Worm (Caenorhabditis elegans): ENCODE data around the gene dcn-1.

dcn-1 gene

ce11 chrIII:4289952-4290351 lies 23.8 kb upstream of the dcn-1 start:
- TF ChIP-seq akir-1 (GFP tag; optimal IDR thresholded peaks at IDR 0.05) = no peak
- no peak for TF ChIP-seq T07F8.4 (tag; optimal IDR thresholded peaks at IDR 0.05)
- TF ChIP-seq pha-4 (tag; optimal IDR thresholded peaks at IDR 0.05) = no peak
- TF ChIP-seq T26A5.8 (tag; optimal IDR thresholded peaks at IDR 0.05) = no peak
- TF ChIP-seq dpl-1 (GFP tag; optimal IDR thresholded peaks at IDR 0.05) = no peak
- no peak for TF ChIP-seq ceh-27 (GFP tag; optimal IDR thresholded peaks at IDR 0.05)
- TF ChIP-seq B0035.1 (tag; optimal IDR thresholded peaks at IDR 0.05) = no peak
- TF ChIP-seq ceh-40 (GFP tag; IDR thresholded peaks at IDR 0.05) = no peak
- no peak for TF ChIP-seq K12H6.12 (tag; optimal IDR thresholded peaks at IDR 0.05)
- TF ChIP-seq snpc-4 (GFP tag; optimal IDR thresholded peaks at IDR 0.05) = no peak
- no peak for TF ChIP-seq snpc-4 (tag; optimal IDR thresholded peaks at IDR 0.05)
- no peak for TF ChIP-seq madf-3 (GFP tag; IDR thresholded peaks at IDR 0.05)
- no peak for TF ChIP-seq mcd-1 (GFP tag; IDR thresholded peaks at IDR 0.05)
- no peak for TF ChIP-seq dpff-1 (tag; optimal IDR thresholded peaks at IDR 0.05)

DNA sequence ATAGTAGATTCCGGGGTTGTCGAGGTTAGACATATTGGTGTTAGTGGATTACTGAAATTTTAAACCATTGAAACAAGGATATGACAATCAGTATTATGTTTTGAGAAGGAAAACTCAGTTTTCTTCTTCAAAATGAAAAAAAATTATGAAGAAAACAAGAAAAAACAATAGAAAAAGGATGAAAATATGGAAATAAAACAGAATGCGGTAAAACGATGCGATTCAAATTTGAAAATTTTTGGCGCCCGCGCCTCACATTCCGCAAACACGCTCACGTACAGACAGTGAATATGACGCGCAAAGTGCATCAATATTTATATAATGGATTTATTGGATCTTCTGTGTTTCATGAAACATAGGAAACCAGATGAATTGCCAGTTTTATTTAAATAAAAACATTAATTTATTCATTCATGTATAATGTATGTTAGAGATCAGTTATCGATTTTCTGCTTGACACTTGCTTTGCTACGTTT lies 22.5 kb upstream of the dcn-1 start, which contains the start of gene mcm-5:
TSS of gene mcm-5 (minus strand) at position 51 of the 476 bp plus-strand sequence.
- no peak for TF ChIP-seq F39B2.1 (GFP tag; IDR thresholded peaks at IDR 0.05)
- peak; percentile 74; the same call in 1 of the 2 replicates for TF ChIP-seq D2030.7 (GFP tag; IDR thresholded peaks at IDR 0.05)
- peak; percentile 85 for TF ChIP-seq madf-3 (GFP tag; IDR thresholded peaks at IDR 0.05)
- TF ChIP-seq xnd-1 (tag; optimal IDR thresholded peaks at IDR 0.05) = peak; percentile 59
- TF ChIP-seq snpc-4 (GFP tag; optimal IDR thresholded peaks at IDR 0.05) = peak; percentile 9
- TF ChIP-seq snpc-4 (tag; optimal IDR thresholded peaks at IDR 0.05) = no peak
- no peak for TF ChIP-seq K11D2.4 (GFP tag; IDR thresholded peaks at IDR 0.05)
- TF ChIP-seq hsf-1 (GFP tag; IDR thresholded peaks at IDR 0.05) = 0 out of 2 replicates have a peak, but pooled peaks have one; percentile 21
- peak; percentile 49 for TF ChIP-seq him-1 (tag; optimal IDR thresholded peaks at IDR 0.05)
- TF ChIP-seq dpl-1 (GFP tag; optimal IDR thresholded peaks at IDR 0.05) = peak; percentile 89
- TF ChIP-seq lsl-1 (GFP tag; optimal IDR thresholded peaks at IDR 0.05) = peak; percentile 74
- TF ChIP-seq Y53F4B.3 (GFP tag; IDR thresholded peaks at IDR 0.05) = no peak
- TF ChIP-seq madf-8 (GFP tag; conservative IDR thresholded peaks at IDR 0.05) = peak; percentile 78
- no peak for TF ChIP-seq ceh-58 (GFP tag; IDR thresholded peaks at IDR 0.05)
- peak; percentile 85 for TF ChIP-seq lin-54 (GFP tag; optimal IDR thresholded peaks at IDR 0.05)
- TF ChIP-seq tbp1 (GFP tag; optimal IDR thresholded peaks at IDR 0.05) = peak; percentile 19
- 0 out of 2 replicates have a peak, but pooled peaks have one; percentile 21 for TF ChIP-seq B0019.2 (GFP tag; conservative IDR thresholded peaks at IDR 0.05)
- peak; percentile 95 for TF ChIP-seq efl-1 (GFP tag; optimal IDR thresholded peaks at IDR 0.05)
- no peak for TF ChIP-seq lin-40 (tag; optimal IDR thresholded peaks at IDR 0.05)
- TF ChIP-seq ceh-91 (GFP tag; IDR thresholded peaks at IDR 0.05) = peak; percentile 70
- TF ChIP-seq F33H1.4 (GFP tag; IDR thresholded peaks at IDR 0.05) = peak; percentile 60
- TF ChIP-seq snpc-1.3 (tag; optimal IDR thresholded peaks at IDR 0.05; ENCODE audit: insufficient read depth) = peak; percentile 56
- TF ChIP-seq atf-7 (tag; optimal IDR thresholded peaks at IDR 0.05) = no peak
- no peak for TF ChIP-seq rec-8 (tag; optimal IDR thresholded peaks at IDR 0.05)
- peak in 1 of 3 experiments; percentile 45 for TF ChIP-seq lin-35 (GFP tag; optimal IDR thresholded peaks at IDR 0.05)
- peak; percentile 39; the same call in 1 of the 2 replicates for TF ChIP-seq hmg-1.2 (GFP tag; IDR thresholded peaks at IDR 0.05)
- peak; percentile 93 for TF ChIP-seq madf-6 (GFP tag; IDR thresholded peaks at IDR 0.05)
- no peak for TF ChIP-seq F57C9.4 (tag; optimal IDR thresholded peaks at IDR 0.05)
- TF ChIP-seq snpc-3.4 (tag; optimal IDR thresholded peaks at IDR 0.05) = peak; percentile 59
